Worm (Caenorhabditis elegans): ENCODE data around the gene K10C9.7.

DNA sequence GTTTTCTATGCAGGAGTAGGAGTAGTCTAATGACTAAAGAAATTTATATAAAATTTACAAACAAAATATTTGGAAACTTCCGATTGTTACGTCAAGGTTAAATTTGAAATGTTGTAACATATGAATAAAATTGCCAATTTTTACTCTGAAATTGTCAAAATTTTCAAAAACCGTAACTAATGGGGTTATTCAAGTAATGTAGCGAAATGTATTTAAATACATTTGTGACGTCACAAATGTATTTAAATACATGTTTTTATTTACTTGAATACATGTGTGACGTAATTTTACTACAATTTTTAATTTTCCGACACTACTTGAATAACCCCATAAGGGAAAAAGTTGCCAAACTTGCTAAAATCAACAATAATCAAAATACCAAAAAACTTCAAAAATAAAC is 14.0 kb downstream of the K10C9.7 start:
- no peak for TF ChIP-seq lsy-2 (tag; optimal IDR thresholded peaks at IDR 0.05)
- no peak for TF ChIP-seq nhr-12 (tag; optimal IDR thresholded peaks at IDR 0.05)
- no peak for TF ChIP-seq pha-4 (tag; optimal IDR thresholded peaks at IDR 0.05)
- no peak for TF ChIP-seq unc-39 (tag; optimal IDR thresholded peaks at IDR 0.05)
- TF ChIP-seq mls-2 (tag; optimal IDR thresholded peaks at IDR 0.05): no peak
- no peak for TF ChIP-seq ces-1 (GFP tag; optimal IDR thresholded peaks at IDR 0.05)
- TF ChIP-seq M03D4.4 (tag; optimal IDR thresholded peaks at IDR 0.05): no peak
- TF ChIP-seq snpc-4 (tag; optimal IDR thresholded peaks at IDR 0.05): no peak
- TF ChIP-seq nhr-28 (tag; optimal IDR thresholded peaks at IDR 0.05): no peak
- no peak for TF ChIP-seq nhr-237 (tag; optimal IDR thresholded peaks at IDR 0.05)
